Fruit fly (Drosophila melanogaster) whole organism, embryonic: ENCODE data around the gene CG7914.

Experiments
- CG10366 ChIP-seq: fragments of 200-800 bp; sonication (Bioruptor generic); IDR thresholded peaks from 2 replicates; pipeline ENCODE4 v1.3.6; 2022; ENCODE audit warnings: missing biosample characterization, missing genetic modification characterization
- CG10462 ChIP-seq: fragments of 200-800 bp; sonication (Bioruptor generic); optimal IDR thresholded peaks from 2 replicates; lab custom pipeline; 2016; ENCODE audit warnings: missing biosample characterization, missing genetic modification characterization
- CG12391 ChIP-seq: fragments of 200-800 bp; sonication (Bioruptor generic); optimal IDR thresholded peaks from 3 replicates; lab custom pipeline; 2018; ENCODE audit warnings: missing biosample characterization, mild to moderate bottlenecking, missing genetic modification characterization, moderate library complexity
- CG12659 ChIP-seq: fragments of 200-800 bp; sonication (Bioruptor generic); optimal IDR thresholded peaks from 3 replicates; lab custom pipeline; 2017; ENCODE audit warnings: mild to moderate bottlenecking, missing biosample characterization, missing genetic modification reagents, missing genetic modification characterization
- CG13296 ChIP-seq: fragments of 200-800 bp; sonication (Bioruptor generic); optimal IDR thresholded peaks from 3 replicates; lab custom pipeline; 2018; ENCODE audit warnings: missing biosample characterization, mild to moderate bottlenecking, missing genetic modification characterization
- CG15601 ChIP-seq: fragments of 200-800 bp; sonication (Bioruptor generic); optimal IDR thresholded peaks from 3 replicates; lab custom pipeline; 2019; ENCODE audit warnings: missing biosample characterization, mild to moderate bottlenecking, missing genetic modification characterization, moderate library complexity
- CG17186 ChIP-seq: fragments of 200-800 bp; sonication (Bioruptor generic); optimal IDR thresholded peaks from 3 replicates; lab custom pipeline; 2017; ENCODE audit warnings: missing biosample characterization, missing genetic modification reagents, missing genetic modification characterization
- CG17612 ChIP-seq: fragments of 200-800 bp; sonication (Bioruptor generic); IDR thresholded peaks from 2 replicates; pipeline ENCODE4 v1.3.6; 2022; ENCODE audit warnings: missing biosample characterization, missing genetic modification characterization
- CG31388 ChIP-seq: fragments of 200-800 bp; sonication (Bioruptor generic); optimal IDR thresholded peaks from 2 replicates; lab custom pipeline; 2016; ENCODE audit warnings: missing biosample characterization, missing genetic modification characterization
- CG6254 ChIP-seq: fragments of 200-800 bp; sonication (Bioruptor generic); optimal IDR thresholded peaks from 3 replicates; lab custom pipeline; 2017; ENCODE audit warnings: mild to moderate bottlenecking, missing biosample characterization, missing genetic modification reagents, missing genetic modification characterization
- CG6272 ChIP-seq: fragments of 200-800 bp; sonication (Bioruptor generic); IDR thresholded peaks from 2 replicates; pipeline ENCODE4 v1.3.6; 2022; ENCODE audit warnings: missing biosample characterization, missing genetic modification characterization
- CG7271 ChIP-seq: fragments of 200-800 bp; sonication (Bioruptor generic); optimal IDR thresholded peaks from 2 replicates; lab custom pipeline; 2018; ENCODE audit warnings: missing biosample characterization, mild to moderate bottlenecking, missing genetic modification characterization, moderate library complexity
- CG9797 ChIP-seq: fragments of 200-800 bp; sonication (Bioruptor generic); optimal IDR thresholded peaks from 3 replicates; lab custom pipeline; 2018; ENCODE audit warnings: missing biosample characterization, mild to moderate bottlenecking, missing genetic modification characterization
- CHES-1-like ChIP-seq: fragments of 200-800 bp; sonication (Bioruptor generic); optimal IDR thresholded peaks from 2 replicates; lab custom pipeline; 2016; ENCODE audit warnings: missing biosample characterization, missing genetic modification characterization
- Chrac-16 ChIP-seq: fragments of 200-800 bp; sonication (Bioruptor generic); optimal IDR thresholded peaks from 3 replicates; lab custom pipeline; 2016; ENCODE audit warnings: missing biosample characterization, missing genetic modification characterization
- CkIIα-i1 ChIP-seq: fragments of 200-800 bp; sonication (Bioruptor generic); IDR thresholded peaks from 2 replicates; pipeline ENCODE4 v1.3.6; 2022; ENCODE audit warnings: missing biosample characterization, missing genetic modification characterization
- D19B ChIP-seq: fragments of 200-800 bp; sonication (Bioruptor generic); optimal IDR thresholded peaks from 2 replicates; lab custom pipeline; 2017; ENCODE audit warnings: missing biosample characterization, mild to moderate bottlenecking, missing genetic modification characterization
- GATAe ChIP-seq: fragments of 200-800 bp; sonication (Bioruptor generic); conservative IDR thresholded peaks from 2 replicates; pipeline ENCODE4 v1.3.6; 2022; ENCODE audit warnings: missing biosample characterization, missing genetic modification characterization
- HLH3B ChIP-seq: fragments of 200-800 bp; sonication (Bioruptor generic); IDR thresholded peaks from 2 replicates; pipeline ENCODE4 v1.3.6; 2022; ENCODE audit warnings: missing biosample characterization, missing genetic modification characterization
- MTF-1 ChIP-seq: fragments of 200-800 bp; sonication (Bioruptor generic); optimal IDR thresholded peaks from 2 replicates; lab custom pipeline; 2018; ENCODE audit warnings: missing biosample characterization, mild to moderate bottlenecking, missing genetic modification characterization, borderline replicate concordance
- Mad ChIP-seq: fragments of 200-800 bp; sonication (Bioruptor generic); optimal IDR thresholded peaks from 2 replicates; lab custom pipeline; 2016; ENCODE audit warnings: missing biosample characterization, missing genetic modification characterization
- Med ChIP-seq: fragments of 200-800 bp; sonication (Bioruptor generic); peaks from one replicate; lab custom pipeline; 2016; ENCODE audit warnings: missing biosample characterization, missing genetic modification characterization, mild to moderate bottlenecking, inconsistent platforms, moderate library complexity
- Mrtf ChIP-seq: fragments of 200-800 bp; sonication (Bioruptor generic); IDR thresholded peaks from 3 replicates; pipeline ENCODE4 v1.3.6; 2022; ENCODE audit warnings: missing biosample characterization, missing genetic modification characterization
- NC2β ChIP-seq: fragments of 200-800 bp; sonication (Bioruptor generic); optimal IDR thresholded peaks from 2 replicates; lab custom pipeline; 2016; ENCODE audit warnings: missing biosample characterization, missing genetic modification characterization
- Optix ChIP-seq: fragments of 200-800 bp; sonication (Bioruptor generic); IDR thresholded peaks from 3 replicates; pipeline ENCODE4 v1.3.6; 2022; ENCODE audit warnings: missing biosample characterization, missing genetic modification characterization
- Rfx ChIP-seq: fragments of 200-800 bp; sonication (Bioruptor generic); IDR thresholded peaks from 2 replicates; pipeline ENCODE4 v1.3.6; 2022; ENCODE audit warnings: missing biosample characterization, missing genetic modification characterization
- Sin3A ChIP-seq: fragments of >200 bp; optimal IDR thresholded peaks from 2 replicates; lab custom pipeline; 2018
- Sry-δ ChIP-seq: fragments of 200-800 bp; sonication (Bioruptor generic); optimal IDR thresholded peaks from 2 replicates; lab custom pipeline; 2016; ENCODE audit warnings: missing biosample characterization, missing genetic modification characterization
- ab ChIP-seq: fragments of 200-800 bp; sonication (Bioruptor generic); optimal IDR thresholded peaks from 2 replicates; lab custom pipeline; 2016; ENCODE audit warnings: missing biosample characterization, missing genetic modification characterization
- abd-A ChIP-seq: fragments of 200-800 bp; sonication (Bioruptor generic); optimal IDR thresholded peaks from 3 replicates; lab custom pipeline; 2019; ENCODE audit warnings: missing biosample characterization, mild to moderate bottlenecking, missing genetic modification characterization, moderate library complexity
- ap ChIP-seq: fragments of 200-800 bp; sonication (Bioruptor generic); IDR thresholded peaks from 2 replicates; pipeline ENCODE4 v1.3.6; 2022; ENCODE audit warnings: missing biosample characterization, missing genetic modification characterization
- br ChIP-seq: fragments of >200 bp; optimal IDR thresholded peaks from 2 replicates; lab custom pipeline; 2017
- dysf ChIP-seq: fragments of 200-800 bp; sonication (Bioruptor generic); IDR thresholded peaks from 3 replicates; pipeline ENCODE4 v1.3.6; 2022; ENCODE audit warnings: missing biosample characterization, missing genetic modification characterization
- ems ChIP-seq: fragments of 200-800 bp; sonication (Bioruptor generic); optimal IDR thresholded peaks from 3 replicates; lab custom pipeline; 2016; ENCODE audit warnings: missing biosample characterization, missing genetic modification characterization
- fd96Cb ChIP-seq: fragments of 200-800 bp; sonication (Bioruptor generic); optimal IDR thresholded peaks from 2 replicates; lab custom pipeline; 2018; ENCODE audit warnings: missing biosample characterization, mild to moderate bottlenecking, missing genetic modification characterization, moderate library complexity
- grn ChIP-seq: fragments of 200-800 bp; sonication (Bioruptor generic); optimal IDR thresholded peaks from 3 replicates; lab custom pipeline; 2017; ENCODE audit warnings: missing biosample characterization, missing genetic modification characterization
- ind ChIP-seq: fragments of 200-800 bp; sonication (Bioruptor generic); optimal IDR thresholded peaks from 3 replicates; lab custom pipeline; 2016; ENCODE audit warnings: missing biosample characterization, missing genetic modification characterization
- lola ChIP-seq, 3 experiments: fragments of >200 bp in 2 of 3; fragments of 200-800 bp in 1 of 3; sonication (Bioruptor generic) in 1 of 3; optimal IDR thresholded peaks; 2 replicates each; lab custom pipeline; 2017 to 2019; ENCODE audit warnings: missing biosample characterization in 3 of 3, missing genetic modification characterization in 3 of 3, mild to moderate bottlenecking in 1 of 3, moderate library complexity in 1 of 3
- otp ChIP-seq: fragments of 200-800 bp; sonication (Bioruptor generic); IDR thresholded peaks from 3 replicates; pipeline ENCODE4, ENCODE4 v1.3.6; 2022; ENCODE audit warnings: missing biosample characterization, missing genetic modification characterization
- pb ChIP-seq: fragments of 200-800 bp; sonication (Bioruptor generic); optimal IDR thresholded peaks from 3 replicates; lab custom pipeline; 2016; ENCODE audit warnings: missing biosample characterization, missing genetic modification characterization
- phol ChIP-seq: fragments of 200-800 bp; sonication (Bioruptor generic); optimal IDR thresholded peaks from 3 replicates; lab custom pipeline; 2018; ENCODE audit warnings: missing biosample characterization, mild to moderate bottlenecking, missing genetic modification characterization, moderate library complexity
- pita ChIP-seq: fragments of 200-800 bp; sonication (Bioruptor generic); optimal IDR thresholded peaks from 2 replicates; lab custom pipeline; 2017; ENCODE audit warnings: missing biosample characterization, mild to moderate bottlenecking, missing genetic modification characterization
- pnt ChIP-seq: fragments of 200-800 bp; sonication (Bioruptor generic); optimal IDR thresholded peaks from 3 replicates; lab custom pipeline; 2016; ENCODE audit warnings: missing biosample characterization, missing genetic modification characterization
- prd ChIP-seq, 3 experiments: fragments of >200 bp in 2 of 3; fragments of 200-800 bp in 1 of 3; sonication (Bioruptor generic) in 1 of 3; optimal IDR thresholded peaks in 2 of 3; IDR thresholded peaks in 1 of 3; 2 replicates in 2 of 3; 3 replicates in 1 of 3; pipeline versions ENCODE4 v1.3.6 to Lab custom; 2017 to 2022; ENCODE audit warnings: missing biosample characterization in 1 of 3, missing genetic modification characterization in 1 of 3
- sisA ChIP-seq: fragments of 200-800 bp; sonication (Bioruptor generic); IDR thresholded peaks from 2 replicates; pipeline ENCODE4 v1.3.6; 2022; ENCODE audit warnings: missing biosample characterization, missing genetic modification characterization
- sr ChIP-seq: fragments of 200-800 bp; sonication (Bioruptor generic); IDR thresholded peaks from 3 replicates; pipeline ENCODE4 v1.3.6; 2022; ENCODE audit warnings: missing biosample characterization, missing genetic modification characterization
- stc ChIP-seq: fragments of 200-800 bp; sonication (Bioruptor generic); IDR thresholded peaks from 2 replicates; pipeline ENCODE4 v1.3.6; 2022; ENCODE audit warnings: missing biosample characterization, missing genetic modification characterization
- tio ChIP-seq: fragments of 200-800 bp; sonication (Bioruptor generic); optimal IDR thresholded peaks from 2 replicates; lab custom pipeline; 2017; ENCODE audit warnings: missing biosample characterization, missing genetic modification characterization, inconsistent platforms
- unpg ChIP-seq: fragments of 200-800 bp; sonication (Bioruptor generic); optimal IDR thresholded peaks from 3 replicates; lab custom pipeline; 2018; ENCODE audit warnings: missing biosample characterization, mild to moderate bottlenecking, missing genetic modification characterization, moderate library complexity
- vfl ChIP-seq: fragments of 200-800 bp; sonication (Bioruptor generic); optimal IDR thresholded peaks from 2 replicates; lab custom pipeline; 2016; ENCODE audit warnings: missing biosample characterization, missing genetic modification characterization
- z ChIP-seq: fragments of 200-800 bp; sonication (Bioruptor generic); IDR thresholded peaks from 3 replicates; pipeline ENCODE4 v1.3.6; 2022; ENCODE audit warnings: missing biosample characterization, missing genetic modification characterization

CG7914 gene

DNA sequence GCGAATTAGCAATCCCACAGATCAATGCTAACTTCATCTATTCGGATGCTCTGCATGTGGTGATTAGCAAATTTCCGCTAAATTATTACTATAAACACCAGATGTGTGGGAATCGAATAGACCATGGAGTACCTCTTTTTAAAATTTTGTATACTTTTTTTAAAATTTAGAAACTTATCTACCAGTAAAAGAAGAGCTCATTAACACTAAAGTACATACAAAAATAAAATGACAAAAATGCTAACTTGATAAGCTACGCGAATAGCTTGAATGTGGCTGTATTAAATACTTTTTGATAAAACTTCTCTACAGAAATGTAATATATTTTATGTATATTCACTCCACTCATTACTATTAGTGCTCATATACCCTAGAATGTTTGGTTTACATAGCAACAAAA lies 19.2 kb downstream of the CG7914 start (continued):
- no peak for TF ChIP-seq CHES-1-like (GFP tag; lab: Kevin White, UChicago)
- TF ChIP-seq CG12391 (tag; lab: Kevin White, UChicago) = no peak
- TF ChIP-seq CG12659 (GFP tag; lab: Kevin White, UChicago) = peak; percentile 2
- no peak for TF ChIP-seq pnt (GFP tag; lab: Kevin White, UChicago)
- no peak for TF ChIP-seq HLH3B (GFP tag; lab: Robert Waterston, UW)
- no peak for TF ChIP-seq ap (GFP tag; lab: Robert Waterston, UW)
- peak; percentile 76 for TF ChIP-seq D19B (GFP tag; lab: Kevin White, UChicago)
- TF ChIP-seq ems (GFP tag; lab: Kevin White, UChicago) = no peak
- TF ChIP-seq sr = no peak
- TF ChIP-seq Med = peak; percentile 59
- TF ChIP-seq vfl (GFP tag; lab: Kevin White, UChicago) = no peak
- no peak for TF ChIP-seq CG31388 (GFP tag; lab: Kevin White, UChicago)
- no peak for TF ChIP-seq pb (GFP tag; lab: Kevin White, UChicago)
- peak; percentile 19 for TF ChIP-seq unpg (GFP tag; lab: Kevin White, UChicago)
- TF ChIP-seq Sry-δ (GFP tag; lab: Kevin White, UChicago) = no peak
- TF ChIP-seq br (lab: Kevin White, UChicago) = no peak
- TF ChIP-seq CG13296 (GFP tag; lab: Kevin White, UChicago) = no peak
- no peak for TF ChIP-seq Optix
- TF ChIP-seq CG10366 (GFP tag; lab: Robert Waterston, UW) = peak; percentile 8; the same call in 1 of the 2 replicates
- TF ChIP-seq otp (GFP tag; lab: Robert Waterston, UW) = no peak
- no peak for TF ChIP-seq NC2β (GFP tag; lab: Kevin White, UChicago)
- TF ChIP-seq Rfx (GFP tag; lab: Robert Waterston, UW) = 0 out of 2 replicates have a peak, but pooled peaks have one; percentile 13
- TF ChIP-seq stc (GFP tag; lab: Robert Waterston, UW) = no peak
- no peak for TF ChIP-seq z (GFP tag; lab: Robert Waterston, UW)
- TF ChIP-seq CG10462 (GFP tag; lab: Kevin White, UChicago) = no peak
- TF ChIP-seq phol (tag; lab: Kevin White, UChicago) = no peak
- no peak for TF ChIP-seq CG9797 (GFP tag; lab: Kevin White, UChicago)
- no peak for TF ChIP-seq pita (GFP tag; lab: Kevin White, UChicago)
- no peak for TF ChIP-seq CG6254 (GFP tag; lab: Kevin White, UChicago)
- TF ChIP-seq fd96Cb (tag; lab: Kevin White, UChicago) = no peak
- no peak for TF ChIP-seq Mrtf (GFP tag; lab: Robert Waterston, UW)
- TF ChIP-seq, all 482 proteins: peak for 28

DNA sequence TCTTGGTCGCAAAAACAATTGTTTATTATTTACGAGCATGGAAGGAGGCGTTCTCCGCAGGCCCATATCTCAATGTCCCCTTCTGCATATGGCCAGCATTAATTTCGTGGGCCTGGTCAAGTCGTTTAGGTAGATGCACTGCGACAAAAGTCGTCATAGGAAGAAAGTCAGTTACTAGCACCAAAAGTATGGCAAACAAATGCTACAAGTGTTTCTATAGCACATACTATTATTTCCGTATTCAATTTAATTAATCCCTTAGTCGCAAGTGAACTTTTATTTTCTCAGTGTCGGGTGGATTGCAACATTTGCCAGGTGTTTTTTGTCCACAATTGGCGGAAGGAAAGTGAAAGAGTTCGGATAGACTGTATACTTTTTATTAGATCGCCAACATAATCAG lies 20.3 kb downstream of the CG7914 start:
- TF ChIP-seq fd96Cb (tag; lab: Kevin White, UChicago) = peak; percentile 6
- TF ChIP-seq prd (optimal IDR thresholded peaks at IDR 0.05; lab: Kevin White, UChicago) = no peak
- TF ChIP-seq prd (GFP tag; IDR thresholded peaks at IDR 0.05; lab: Robert Waterston, UW) = peak; percentile 52; the same call in 1 of the 3 replicates
- TF ChIP-seq abd-A (tag; lab: Kevin White, UChicago) = no peak
- no peak for TF ChIP-seq CG17186 (GFP tag; lab: Kevin White, UChicago)
- TF ChIP-seq MTF-1 (GFP tag; lab: Kevin White, UChicago) = no peak
- no peak for TF ChIP-seq GATAe (GFP tag; lab: Robert Waterston, UW)
- peak; percentile 27 for TF ChIP-seq ind
- peak; percentile 8 for TF ChIP-seq tio (GFP tag; lab: Kevin White, UChicago)
- TF ChIP-seq Chrac-16 = peak; percentile 33
- TF ChIP-seq CG17612 (GFP tag; lab: Robert Waterston, UW) = no peak
- TF ChIP-seq ems (GFP tag; lab: Kevin White, UChicago) = no peak
- no peak for TF ChIP-seq CG9797 (GFP tag; lab: Kevin White, UChicago)
- no peak for TF ChIP-seq grn
- no peak for TF ChIP-seq Sin3A (lab: Kevin White, UChicago)
- TF ChIP-seq lola (GFP tag; optimal IDR thresholded peaks at IDR 0.05; lab: Kevin White, UChicago) = no peak
- 0 out of 2 replicates have a peak, but pooled peaks have one; percentile 33 for TF ChIP-seq sisA (GFP tag; lab: Robert Waterston, UW)
- no peak for TF ChIP-seq CkIIα-i1 (GFP tag; lab: Robert Waterston, UW)
- TF ChIP-seq CG7271 (tag; lab: Kevin White, UChicago) = no peak
- TF ChIP-seq CG6272 (GFP tag; lab: Robert Waterston, UW) = no peak
- TF ChIP-seq phol (tag; lab: Kevin White, UChicago) = no peak
- TF ChIP-seq CG15601 (tag; lab: Kevin White, UChicago) = no peak
- TF ChIP-seq Mad = no peak
- TF ChIP-seq dysf (GFP tag; lab: Robert Waterston, UW) = 0 out of 3 replicates have a peak, but pooled peaks have one; percentile 36
- no peak for TF ChIP-seq ab (GFP tag; lab: Kevin White, UChicago)
